Fruit fly (Drosophila melanogaster): ENCODE data around the gene Atg17.

Atg17 gene

DNA sequence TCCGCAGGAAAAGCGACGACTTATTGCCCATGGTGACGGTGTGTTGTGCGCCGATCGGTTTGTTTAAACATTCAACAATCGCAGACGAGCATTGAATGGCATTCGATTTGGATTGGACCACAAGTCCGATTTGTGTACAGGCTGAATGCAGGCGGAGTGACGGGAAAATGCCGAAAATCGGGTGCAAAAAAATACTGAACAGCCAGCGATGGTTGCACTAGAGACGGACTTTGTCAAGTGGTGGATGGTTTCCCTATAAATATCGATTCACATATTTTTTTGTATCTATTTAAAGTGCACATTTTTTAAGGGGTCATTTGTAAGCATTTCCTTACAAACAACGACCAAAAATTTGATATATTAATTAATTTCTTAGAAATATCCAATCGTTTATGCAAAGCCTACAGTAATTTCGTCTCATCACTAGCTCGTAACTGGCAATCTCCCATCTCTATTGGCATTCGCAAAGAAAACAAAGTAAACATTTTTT, 14.8 kb upstream of the Atg17 start, which contains the start of the genes elm and MED27 (continued):
- TF ChIP-seq CG14860 (GFP tag; IDR thresholded peaks at IDR 0.05; ENCODE audit: partially characterized antibody) (peak; percentile 94), nom (GFP tag; optimal IDR thresholded peaks at IDR 0.05) (peak; percentile 58), CG9437 (GFP tag; optimal IDR thresholded peaks at IDR 0.05) (peak; percentile 75), Elba2 (GFP tag; optimal IDR thresholded peaks at IDR 0.05) (peak; percentile 79), Lim3 (GFP tag; IDR thresholded peaks at IDR 0.05) (peak; percentile 81), dati (GFP tag; IDR thresholded peaks at IDR 0.05) (no peak; the same call in 1 of the 2 replicates), kay (GFP tag; optimal IDR thresholded peaks at IDR 0.05) (peak; percentile 86), pita (GFP tag; optimal IDR thresholded peaks at IDR 0.05) (no peak), CG3847 (GFP tag; IDR thresholded peaks at IDR 0.05) (peak; percentile 96), Camta (GFP tag; optimal IDR thresholded peaks at IDR 0.05) (peak; percentile 94), schlank (tag; optimal IDR thresholded peaks at IDR 0.05) (peak; percentile 53), HLH3B (GFP tag; IDR thresholded peaks at IDR 0.05) (peak; percentile 91), nmo (GFP tag; optimal IDR thresholded peaks at IDR 0.05) (peak; percentile 97), D19A (tag; optimal IDR thresholded peaks at IDR 0.05) (peak; percentile 81), Dbx (GFP tag; IDR thresholded peaks at IDR 0.05) (peak; percentile 96), CG11456 (GFP tag; IDR thresholded peaks at IDR 0.05) (peak; percentile 94), jigr1 (GFP tag; IDR thresholded peaks at IDR 0.05) (peak; percentile 93), CTCF (GFP tag; optimal IDR thresholded peaks at IDR 0.05) (no peak), Usf (GFP tag; optimal IDR thresholded peaks at IDR 0.05) (peak; percentile 87), CG2712 (tag; optimal IDR thresholded peaks at IDR 0.05) (peak; percentile 95), dysf (GFP tag; IDR thresholded peaks at IDR 0.05) (peak; percentile 94), Fer1 (GFP tag; optimal IDR thresholded peaks at IDR 0.05) (peak; percentile 88), Mes4 (GFP tag; optimal IDR thresholded peaks at IDR 0.05) (peak; percentile 84), hbn (GFP tag; IDR thresholded peaks at IDR 0.05; ENCODE audit: partially characterized antibody) (peak; percentile 92), tgo (GFP tag; IDR thresholded peaks at IDR 0.05) (peak; percentile 94), CG3838 (GFP tag; optimal IDR thresholded peaks at IDR 0.05) (peak; percentile 87), nerfin-2 (GFP tag; IDR thresholded peaks at IDR 0.05; ENCODE audit: partially characterized antibody) (peak; percentile 88), Hr78 (GFP tag; optimal IDR thresholded peaks at IDR 0.05) (no peak), CG10565 (GFP tag; optimal IDR thresholded peaks at IDR 0.05) (peak; percentile 38), CG10274 (GFP tag; optimal IDR thresholded peaks at IDR 0.05) (peak; percentile 68), CG34376 (GFP tag; optimal IDR thresholded peaks at IDR 0.05) (peak; percentile 83), Jarid2 (GFP tag; optimal IDR thresholded peaks at IDR 0.05) (peak; percentile 70), CG7271 (tag; optimal IDR thresholded peaks at IDR 0.05) (peak; percentile 83), Hr51 (GFP tag; optimal IDR thresholded peaks at IDR 0.05) (peak; percentile 88 to 92), corto (GFP tag; optimal IDR thresholded peaks at IDR 0.05) (peak; percentile 84), CG6254 (GFP tag; optimal IDR thresholded peaks at IDR 0.05) (peak; percentile 53), bbx (GFP tag; IDR thresholded peaks at IDR 0.05; ENCODE audit: partially characterized antibody) (peak; percentile 84), p53 (GFP tag; optimal IDR thresholded peaks at IDR 0.05) (peak; percentile 63), ato (GFP tag; IDR thresholded peaks at IDR 0.05; ENCODE audit: partially characterized antibody) (peak; percentile 47; the same call in 1 of the 2 replicates), Bteb2 (GFP tag; optimal IDR thresholded peaks at IDR 0.05) (peak; percentile 90), eyg (GFP tag; optimal IDR thresholded peaks at IDR 0.05) (peak; percentile 75), CG15514 (GFP tag; optimal IDR thresholded peaks at IDR 0.05) (peak; percentile 89), Hr3 (GFP tag; optimal IDR thresholded peaks at IDR 0.05) (peak; percentile 95), wor (GFP tag; IDR thresholded peaks at IDR 0.05) (peak; percentile 89), CrebB (tag; optimal IDR thresholded peaks at IDR 0.05) (peak; percentile 59), CG13775 (GFP tag; optimal IDR thresholded peaks at IDR 0.05) (peak; percentile 96), stwl (tag; optimal IDR thresholded peaks at IDR 0.05) (peak; percentile 75), Chrac-16 (GFP tag; optimal IDR thresholded peaks at IDR 0.05) (peak; percentile 97), CG17328 (GFP tag; IDR thresholded peaks at IDR 0.05) (peak; percentile 82), CG11560 (tag; IDR thresholded peaks at IDR 0.05) (peak; percentile 83)
